Fruit fly (Drosophila melanogaster) whole organism: Measurements from ENCODE around the gene ro.

Experiments used
- CG8478 ChIP-seq: fragments of >200 bp; optimal IDR thresholded peaks from 2 replicates; lab custom pipeline; 2018; ENCODE audit warnings: inconsistent platforms
- Dll ChIP-seq: fragments of >200 bp; optimal IDR thresholded peaks from 2 replicates; lab custom pipeline; 2017
- EcR ChIP-seq, 2 experiments: fragments of >200 bp; optimal IDR thresholded peaks; 2 replicates each; lab custom pipeline; 2017; ENCODE audit warnings: missing biosample characterization in 2 of 2, missing genetic modification characterization in 2 of 2, missing genetic modification reagents in 2 of 2
- pan ChIP-seq: fragments of >200 bp; optimal IDR thresholded peaks from 2 replicates; lab custom pipeline; 2017
- psq ChIP-seq: fragments of >200 bp; optimal IDR thresholded peaks from 2 replicates; lab custom pipeline; 2017
- usp ChIP-seq: fragments of >200 bp; optimal IDR thresholded peaks from 2 replicates; lab custom pipeline; 2017; ENCODE audit warnings: missing biosample characterization, missing genetic modification characterization, mixed read lengths

ro gene

DNA sequence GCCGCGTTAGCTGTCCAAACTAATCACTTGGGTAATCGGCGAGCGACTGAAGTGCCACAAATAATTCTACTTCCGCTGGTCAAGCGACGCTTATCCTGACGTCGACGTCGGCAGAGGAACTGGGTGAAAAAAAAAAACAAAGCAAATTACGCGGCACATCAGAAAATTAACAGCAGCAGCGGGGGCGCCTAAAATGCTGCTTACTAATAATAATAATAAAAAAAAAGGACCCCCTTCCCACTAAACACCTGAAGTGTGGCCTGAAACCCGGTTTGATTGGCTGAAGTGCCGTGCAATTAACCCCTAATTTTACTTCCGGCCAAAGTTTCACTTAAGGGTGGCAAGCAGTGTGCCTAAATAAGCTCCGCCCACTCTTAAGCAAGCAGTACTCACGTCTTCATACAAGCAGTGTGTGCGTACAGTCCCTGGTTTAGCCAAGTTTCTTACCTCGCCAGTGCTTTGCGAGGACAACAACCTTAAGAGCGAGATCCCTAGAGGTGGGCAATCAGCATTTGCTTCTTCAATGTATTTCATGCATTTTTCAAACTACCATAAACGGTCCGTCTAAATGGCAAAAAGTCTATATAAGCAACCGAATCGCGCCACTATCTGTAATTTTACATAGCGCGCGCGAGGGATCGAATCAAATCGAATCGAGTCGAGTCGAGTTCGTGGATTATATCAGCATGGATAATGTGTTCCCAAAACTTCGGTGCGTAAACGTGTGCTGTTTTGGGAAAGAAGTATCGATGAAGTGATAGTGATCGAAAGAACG, at the start of gene ro, which contains the start of gene T48:
ro (minus strand) TSS at position 51 of the 775 bp plus-strand sequence.
T48 (plus strand) TSS at position 614 of the 775 bp plus-strand sequence.
- TF ChIP-seq EcR (GFP tag; optimal IDR thresholded peaks at IDR 0.05; lab: Kevin White, UChicago) (no peak), CG8478 (lab: Kevin White, UChicago) (no peak), Dll (lab: Kevin White, UChicago) (no peak), usp (GFP tag; lab: Kevin White, UChicago) (no peak), pan (lab: Kevin White, UChicago) (no peak), psq (lab: Kevin White, UChicago) (no peak)

DNA sequence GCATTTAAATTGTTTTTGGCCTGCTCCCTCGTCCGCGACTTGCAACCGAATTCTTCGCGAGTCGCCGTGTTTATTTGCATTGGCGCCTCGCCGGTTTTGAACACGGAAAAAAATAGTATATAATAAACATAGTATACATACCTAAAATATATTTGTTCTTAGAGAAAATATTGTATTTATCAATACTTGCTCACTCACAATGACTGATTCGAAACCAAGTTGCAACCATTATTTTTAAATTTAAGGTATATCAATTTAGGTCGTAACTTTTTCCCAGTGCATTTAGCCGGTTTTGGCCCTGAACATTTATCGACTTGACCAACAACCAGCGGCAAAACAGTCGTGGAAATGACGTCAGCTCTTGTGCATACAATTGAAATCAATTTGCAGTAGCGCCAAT, 47.5 kb upstream of the ro start:
- TF ChIP-seq CG8478 (lab: Kevin White, UChicago) (no peak), EcR (GFP tag; optimal IDR thresholded peaks at IDR 0.05; lab: Kevin White, UChicago) (no peak), psq (lab: Kevin White, UChicago) (no peak), Dll (lab: Kevin White, UChicago) (no peak), pan (lab: Kevin White, UChicago) (no peak), usp (GFP tag; lab: Kevin White, UChicago) (no peak)

DNA sequence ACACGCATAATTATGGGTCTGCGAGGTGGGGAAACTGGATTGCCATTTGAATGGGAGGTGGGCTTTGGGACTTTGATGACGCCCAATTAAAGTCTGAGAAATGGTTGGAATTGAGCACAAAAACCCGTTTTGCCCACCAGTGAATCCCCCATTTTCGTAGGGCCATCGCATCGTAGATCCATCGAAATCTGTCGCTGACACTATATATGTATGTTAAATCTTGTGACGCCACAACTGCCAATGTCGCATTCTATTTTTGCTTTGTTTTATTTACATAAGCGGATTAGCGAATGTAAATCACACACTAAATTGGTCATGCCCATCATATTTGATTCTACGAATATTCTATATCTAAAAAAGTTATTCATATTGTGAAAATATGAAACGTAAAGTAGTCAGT, 45.5 kb upstream of the ro start:
- no peak for TF ChIP-seq EcR (GFP tag; optimal IDR thresholded peaks at IDR 0.05; lab: Kevin White, UChicago)
- TF ChIP-seq Dll (lab: Kevin White, UChicago), result no peak
- no peak for TF ChIP-seq pan (lab: Kevin White, UChicago)
- TF ChIP-seq usp (GFP tag; lab: Kevin White, UChicago), result no peak
- no peak for TF ChIP-seq CG8478 (lab: Kevin White, UChicago)
- no peak for TF ChIP-seq psq (lab: Kevin White, UChicago)

DNA sequence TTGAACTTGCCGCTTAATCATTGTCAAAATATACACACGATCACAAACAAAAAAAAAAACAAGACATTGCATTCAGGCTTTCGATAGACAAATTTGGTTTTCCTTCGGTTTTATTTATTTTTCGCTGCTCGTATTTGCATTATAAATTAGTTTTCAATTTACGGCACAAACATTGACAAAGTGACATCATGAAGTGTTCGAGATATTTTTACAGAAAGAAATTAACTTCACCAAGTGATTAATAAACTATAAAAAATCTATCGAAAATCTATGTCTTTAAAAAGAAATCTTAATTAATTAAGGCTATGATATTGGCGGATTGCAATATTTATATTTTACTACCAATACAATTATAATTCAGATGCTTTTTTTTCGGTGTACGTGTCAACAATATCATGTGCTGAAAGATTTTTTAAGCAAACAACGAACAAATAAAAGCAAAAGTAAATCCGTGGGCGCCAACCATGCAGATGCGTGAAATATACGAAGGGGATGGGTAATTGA, 42.9 kb upstream of the ro start:
- TF ChIP-seq psq (lab: Kevin White, UChicago) (no peak), CG8478 (lab: Kevin White, UChicago) (no peak), usp (GFP tag; lab: Kevin White, UChicago) (no peak), Dll (lab: Kevin White, UChicago) (no peak), pan (lab: Kevin White, UChicago) (no peak), EcR (GFP tag; optimal IDR thresholded peaks at IDR 0.05; lab: Kevin White, UChicago) (no peak)

DNA sequence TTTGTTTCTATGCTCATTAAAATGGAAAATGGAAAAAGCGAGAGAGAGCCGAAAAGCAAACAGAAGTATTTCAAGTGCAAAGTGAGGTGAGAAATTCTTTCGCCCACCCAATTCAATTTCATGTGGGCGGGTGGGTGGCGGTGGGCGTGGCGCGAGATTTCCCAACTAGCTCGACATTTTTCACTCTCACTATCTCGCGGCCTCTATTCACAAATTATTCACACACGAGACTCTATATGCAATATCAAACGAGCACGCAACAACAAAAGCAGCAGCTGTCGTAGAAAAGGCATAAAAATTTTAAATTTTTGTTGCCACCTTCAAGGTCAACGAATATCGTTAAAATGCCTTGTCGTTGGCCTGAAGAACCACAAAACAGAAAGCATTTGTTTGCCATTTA, 37.9 kb upstream of the ro start:
- TF ChIP-seq usp (GFP tag; lab: Kevin White, UChicago) (no peak), Dll (lab: Kevin White, UChicago) (no peak), CG8478 (lab: Kevin White, UChicago) (no peak), EcR (GFP tag; optimal IDR thresholded peaks at IDR 0.05; lab: Kevin White, UChicago) (no peak), pan (lab: Kevin White, UChicago) (no peak), psq (lab: Kevin White, UChicago) (no peak)

DNA sequence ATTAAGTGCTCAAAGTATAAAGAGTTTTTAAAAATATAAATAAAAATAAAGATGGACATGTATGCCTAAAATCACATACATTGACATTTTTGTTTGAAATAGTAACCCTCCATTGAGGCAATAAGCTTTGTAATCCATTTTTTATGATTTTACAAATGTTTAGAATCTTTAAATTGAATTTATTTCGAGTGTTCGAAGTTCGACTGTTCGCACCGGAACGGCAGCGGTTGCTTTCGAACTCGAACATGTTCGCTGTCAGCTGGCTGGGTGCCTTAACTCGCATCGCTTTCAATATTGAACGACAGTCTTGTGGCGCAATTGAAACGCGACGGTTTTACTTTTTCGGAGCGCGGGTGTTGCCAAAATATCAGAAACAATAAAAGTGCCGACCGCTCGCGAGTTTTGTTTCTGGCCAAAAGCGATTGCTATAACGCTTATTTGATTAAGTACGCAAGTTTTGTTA, 34.5 kb upstream of the ro start, which contains the start of gene CG46339:
CG46339 (plus strand) TSS at position 299 of the 463 bp plus-strand sequence.
- TF ChIP-seq pan (lab: Kevin White, UChicago), result no peak

DNA sequence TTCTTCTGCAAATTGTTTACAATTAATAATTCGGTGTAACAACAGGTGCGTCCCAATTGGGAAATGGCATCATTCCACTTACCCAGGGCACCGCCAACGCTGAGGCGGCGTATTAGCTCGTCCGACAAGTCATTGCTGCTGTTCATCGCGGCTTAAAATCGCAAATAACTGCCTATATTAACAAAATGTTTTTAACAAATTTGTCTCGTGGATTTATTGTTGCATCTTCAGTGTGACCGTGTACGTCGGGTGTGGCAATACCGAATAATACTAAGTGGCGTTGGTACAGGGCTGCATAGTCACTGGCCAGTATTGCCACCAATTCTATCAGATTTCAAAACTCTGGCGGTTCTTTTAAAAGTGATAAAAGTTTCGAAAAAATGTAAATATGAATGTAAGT, 31.6 kb upstream of the ro start, which contains the start of gene Ets97D:
Ets97D (minus strand) TSS at position 272 of the 400 bp plus-strand sequence.
- TF ChIP-seq pan (lab: Kevin White, UChicago) (no peak), usp (GFP tag; lab: Kevin White, UChicago) (no peak), CG8478 (lab: Kevin White, UChicago) (no peak), EcR (GFP tag; optimal IDR thresholded peaks at IDR 0.05; lab: Kevin White, UChicago) (no peak), Dll (lab: Kevin White, UChicago) (no peak), psq (lab: Kevin White, UChicago) (no peak)

DNA sequence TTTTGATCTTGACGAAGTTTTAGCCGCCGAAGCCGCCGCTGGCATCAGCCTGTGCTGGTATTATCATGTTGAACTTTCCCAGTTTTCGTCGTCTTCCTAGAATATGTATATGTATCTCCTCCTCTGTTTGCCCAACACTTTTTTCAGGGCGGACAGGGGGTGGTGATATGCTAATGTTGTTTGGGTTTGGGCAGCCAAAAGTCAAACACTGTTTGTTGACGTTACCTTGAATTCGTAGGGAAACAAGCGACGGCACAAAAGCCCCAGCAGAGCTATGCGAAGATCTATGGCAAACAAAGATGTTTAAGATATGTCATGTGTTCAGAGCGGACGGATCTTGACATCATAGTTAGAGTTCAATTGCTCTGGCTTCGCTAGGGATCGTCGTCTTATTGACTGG, 27.8 kb upstream of the ro start:
- TF ChIP-seq CG8478 (lab: Kevin White, UChicago) (no peak), psq (lab: Kevin White, UChicago) (no peak), EcR (GFP tag; optimal IDR thresholded peaks at IDR 0.05; lab: Kevin White, UChicago) (no peak), Dll (lab: Kevin White, UChicago) (no peak), usp (GFP tag; lab: Kevin White, UChicago) (no peak)

DNA sequence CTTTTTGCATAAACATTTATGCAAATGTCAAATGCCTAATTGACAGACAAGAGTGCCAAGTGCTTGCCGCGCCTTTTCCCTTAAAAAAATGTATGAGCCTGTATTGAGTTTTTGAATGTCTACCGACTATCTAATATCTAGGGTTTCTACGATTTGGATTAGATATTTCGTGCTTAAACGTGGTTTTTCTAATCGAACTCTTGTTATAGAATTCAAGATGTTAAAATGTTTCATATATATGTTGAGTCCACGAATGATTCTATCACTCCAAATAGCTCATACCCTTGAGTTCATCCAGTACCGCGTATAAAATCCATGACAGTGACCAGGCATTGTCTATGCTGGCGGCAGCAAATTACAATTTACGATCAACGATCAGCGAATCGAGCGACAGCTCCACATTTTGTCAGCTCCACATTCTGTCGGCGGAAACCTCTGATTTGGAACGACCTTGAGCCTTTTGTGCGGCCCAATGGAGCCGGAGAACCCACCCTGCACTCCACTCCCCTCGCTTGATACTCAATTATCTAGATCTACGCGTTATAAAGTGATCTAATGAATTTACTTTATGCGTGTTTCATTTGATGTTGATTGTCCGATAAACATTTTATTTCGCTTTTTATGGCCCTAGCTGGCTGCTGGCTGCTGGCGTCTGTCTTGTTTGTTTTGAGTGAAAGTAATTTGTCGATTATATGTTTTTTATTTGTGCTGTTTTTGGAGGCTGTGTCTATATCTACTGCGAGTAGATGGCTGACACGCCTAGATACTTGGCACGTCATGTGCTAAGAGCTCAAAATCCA, 25.9 kb upstream of the ro start:
- TF ChIP-seq EcR (GFP tag; optimal IDR thresholded peaks at IDR 0.05; lab: Kevin White, UChicago) (no peak), usp (GFP tag; lab: Kevin White, UChicago) (no peak), pan (lab: Kevin White, UChicago) (no peak), CG8478 (lab: Kevin White, UChicago) (no peak), psq (lab: Kevin White, UChicago) (no peak), Dll (lab: Kevin White, UChicago) (no peak)

DNA sequence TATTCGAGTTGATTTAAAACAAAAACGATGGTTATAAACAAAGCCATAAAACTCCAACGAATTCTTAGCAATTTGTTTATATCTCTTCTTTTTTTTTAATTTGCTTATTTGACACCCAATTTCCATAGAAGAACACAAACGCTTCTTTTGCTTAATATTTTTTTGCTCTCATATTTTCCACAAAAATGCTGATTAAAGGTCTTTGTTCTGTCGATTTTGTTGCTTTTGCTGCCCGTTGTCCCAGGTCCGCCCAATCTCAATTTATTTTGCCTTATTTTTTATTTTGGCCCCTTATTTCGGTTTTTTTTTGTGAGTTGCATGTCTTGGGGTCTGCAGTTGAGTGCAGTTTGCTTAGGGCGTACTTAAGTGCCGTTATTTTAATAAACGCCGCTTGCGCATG, 25.1 kb upstream of the ro start:
- TF ChIP-seq psq (lab: Kevin White, UChicago) (no peak), EcR (GFP tag; optimal IDR thresholded peaks at IDR 0.05; lab: Kevin White, UChicago) (no peak), pan (lab: Kevin White, UChicago) (no peak), CG8478 (lab: Kevin White, UChicago) (no peak), Dll (lab: Kevin White, UChicago) (no peak), usp (GFP tag; lab: Kevin White, UChicago) (no peak)
